Worm (Caenorhabditis elegans) whole organism, L4 larva: ENCODE results near the gene zig-4.

Experiments used
- F10B5.3 ChIP-seq: sonication (generic microtip); optimal IDR thresholded peaks from 2 replicates; lab custom pipeline; 2016; ENCODE audit warnings: mild to moderate bottlenecking, missing genetic modification characterization, missing compliant biosample characterization
- T20F7.1 ChIP-seq: fragments of 200-800 bp; sonication (Bioruptor generic); optimal IDR thresholded peaks from 2 replicates; lab custom pipeline; 2018; ENCODE audit warnings: mild to moderate bottlenecking, missing genetic modification characterization, missing compliant biosample characterization
- Y105C5A.15 ChIP-seq: fragments of 200-800 bp; sonication (Bioruptor generic); IDR thresholded peaks from 2 replicates; pipeline ENCODE4 v1.3.6; 2022; ENCODE audit warnings: missing genetic modification characterization, missing compliant biosample characterization
- Y5F2A.4 ChIP-seq: fragments of 200-800 bp; sonication (Bioruptor generic); optimal IDR thresholded peaks from 2 replicates; lab custom pipeline; 2018; ENCODE audit warnings: mild to moderate bottlenecking, missing genetic modification characterization, missing compliant biosample characterization
- aha-1 ChIP-seq: fragments of 150-350 bp; peaks from one replicate; lab custom pipeline; 2014; ENCODE audit warnings: missing biosample characterization, missing genetic modification characterization
- arid-1 ChIP-seq: fragments of 200-800 bp; sonication (Bioruptor generic); conservative IDR thresholded peaks from 2 replicates; pipeline ENCODE4 v1.3.6; 2022; ENCODE audit warnings: missing genetic modification reagents, missing genetic modification characterization, missing compliant biosample characterization
- ceh-28 ChIP-seq: fragments of 150-350 bp; optimal IDR thresholded peaks from 2 replicates; lab custom pipeline; 2014; ENCODE audit warnings: missing biosample characterization, missing genetic modification reagents, missing genetic modification characterization
- ceh-62 ChIP-seq: sonication (generic microtip); optimal IDR thresholded peaks from 2 replicates; lab custom pipeline; 2017; ENCODE audit warnings: missing biosample characterization, missing genetic modification characterization
- ceh-82 ChIP-seq: sonication (generic microtip); optimal IDR thresholded peaks from 2 replicates; lab custom pipeline; 2017; ENCODE audit warnings: missing biosample characterization, missing genetic modification characterization
- ctbp-1 ChIP-seq: fragments of 200-800 bp; sonication (Bioruptor generic); IDR thresholded peaks from 2 replicates; pipeline ENCODE4 v1.3.6; 2022; ENCODE audit warnings: missing genetic modification reagents, missing genetic modification characterization, missing compliant biosample characterization
- daf-12 ChIP-seq: fragments of 150-350 bp; optimal IDR thresholded peaks from 2 replicates; lab custom pipeline; 2014; ENCODE audit warnings: missing biosample characterization, missing genetic modification reagents, missing genetic modification characterization
- daf-16 ChIP-seq, 3 experiments: sonication (generic microtip); optimal IDR thresholded peaks; 2 replicates each; lab custom pipeline; 2016 to 2017; ENCODE audit warnings: missing genetic modification characterization in 3 of 3, missing genetic modification reagents in 3 of 3, mild to moderate bottlenecking in 2 of 3, missing compliant biosample characterization in 2 of 3, missing biosample characterization in 1 of 3, moderate library complexity in 1 of 3
- daf-8 ChIP-seq: fragments of 200-800 bp; sonication (Bioruptor generic); IDR thresholded peaks from 2 replicates; pipeline ENCODE4 v1.3.6; 2022; ENCODE audit warnings: missing genetic modification characterization, missing compliant biosample characterization
- dmd-6 ChIP-seq: fragments of 200-800 bp; sonication (Bioruptor generic); IDR thresholded peaks from 2 replicates; pipeline ENCODE4 v1.3.6; 2022; ENCODE audit warnings: missing genetic modification reagents, missing genetic modification characterization, missing compliant biosample characterization
- dmd-8 ChIP-seq: fragments of 200-800 bp; sonication (Bioruptor generic); IDR thresholded peaks from 2 replicates; pipeline ENCODE4 v1.3.6; 2022; ENCODE audit warnings: missing genetic modification characterization, missing compliant biosample characterization
- dpl-1 ChIP-seq: fragments of 150-350 bp; optimal IDR thresholded peaks from 2 replicates; lab custom pipeline; 2014; ENCODE audit warnings: missing biosample characterization, missing genetic modification reagents, missing genetic modification characterization
- duxl-1 ChIP-seq: sonication (generic microtip); optimal IDR thresholded peaks from 2 replicates; lab custom pipeline; 2016; ENCODE audit warnings: mild to moderate bottlenecking, missing genetic modification characterization, moderate library complexity, missing compliant biosample characterization; ENCODE audit not compliant: poor library complexity
- egl-27 ChIP-seq: sonication (generic microtip); optimal IDR thresholded peaks from 3 replicates; lab custom pipeline; 2017; ENCODE audit warnings: missing biosample characterization, missing genetic modification reagents, missing genetic modification characterization
- gei-8 ChIP-seq: fragments of 200-800 bp; sonication (Bioruptor generic); optimal IDR thresholded peaks from 2 replicates; lab custom pipeline; 2018; ENCODE audit warnings: mild to moderate bottlenecking, missing genetic modification characterization, missing compliant biosample characterization
- lin-13 ChIP-seq: fragments of 150-350 bp; optimal IDR thresholded peaks from 2 replicates; lab custom pipeline; 2014; ENCODE audit warnings: missing biosample characterization, missing genetic modification reagents, missing genetic modification characterization
- lin-38 ChIP-seq: fragments of 200-800 bp; sonication (Bioruptor generic); IDR thresholded peaks from 2 replicates; pipeline ENCODE4 v1.3.6; 2022; ENCODE audit warnings: missing genetic modification reagents, missing genetic modification characterization, missing compliant biosample characterization
- lir-3 ChIP-seq: sonication (generic microtip); optimal IDR thresholded peaks from 2 replicates; lab custom pipeline; 2016; ENCODE audit warnings: mild to moderate bottlenecking, missing genetic modification characterization, missing compliant biosample characterization
- madf-5 ChIP-seq, 2 experiments: fragments of 200-800 bp; sonication (Bioruptor generic); IDR thresholded peaks; 2 replicates each; pipeline ENCODE4 v1.3.6; 2022; ENCODE audit warnings: missing compliant biosample characterization in 2 of 2, missing genetic modification characterization in 2 of 2
- madf-9 ChIP-seq: fragments of 200-800 bp; sonication (Bioruptor generic); conservative IDR thresholded peaks from 2 replicates; pipeline ENCODE4 v1.3.6; 2022; ENCODE audit warnings: missing genetic modification reagents, missing genetic modification characterization, missing compliant biosample characterization
- mdl-1 ChIP-seq, 2 experiments: fragments of 150-350 bp in 1 of 2; sonication (generic microtip) in 1 of 2; optimal IDR thresholded peaks; 2 replicates each; lab custom pipeline; 2014 to 2017; ENCODE audit warnings: missing biosample characterization in 2 of 2, missing genetic modification characterization in 2 of 2
- mdt-29 ChIP-seq: fragments of 200-800 bp; sonication (Bioruptor generic); IDR thresholded peaks from 2 replicates; pipeline ENCODE4 v1.3.6; 2022; ENCODE audit warnings: missing genetic modification reagents, missing genetic modification characterization, missing compliant biosample characterization
- mep-1 ChIP-seq: fragments of 150-350 bp; sonication (generic microtip); optimal IDR thresholded peaks from 3 replicates; lab custom pipeline; 2014; ENCODE audit warnings: missing biosample characterization, missing genetic modification characterization
- mes-2 ChIP-seq: sonication (generic microtip); optimal IDR thresholded peaks from 2 replicates; lab custom pipeline; 2016; ENCODE audit warnings: missing genotype, mild to moderate bottlenecking, missing genetic modification characterization, missing compliant biosample characterization; ENCODE audit not compliant: poor library complexity, severe bottlenecking
- mxl-3 ChIP-seq: fragments of 200-800 bp; sonication (Bioruptor generic); optimal IDR thresholded peaks from 2 replicates; lab custom pipeline; 2018; ENCODE audit warnings: mild to moderate bottlenecking, missing genetic modification characterization, missing compliant biosample characterization
- nhr-111 ChIP-seq: fragments of 200-800 bp; sonication (Bioruptor generic); optimal IDR thresholded peaks from 2 replicates; lab custom pipeline; 2018; ENCODE audit warnings: mild to moderate bottlenecking, missing genetic modification characterization, missing compliant biosample characterization
- nhr-237 ChIP-seq: sonication (generic microtip); optimal IDR thresholded peaks from 2 replicates; lab custom pipeline; 2017; ENCODE audit warnings: missing biosample characterization, missing genetic modification characterization
- nhr-25 ChIP-seq: sonication (generic microtip); optimal IDR thresholded peaks from 2 replicates; lab custom pipeline; 2017; ENCODE audit warnings: missing genetic modification characterization, mild to moderate bottlenecking, missing compliant biosample characterization, antibody characterized with exemption, moderate library complexity, borderline replicate concordance; ENCODE audit not compliant: insufficient read depth
- nhr-48 ChIP-seq: sonication (generic microtip); optimal IDR thresholded peaks from 2 replicates; lab custom pipeline; 2016; ENCODE audit warnings: mild to moderate bottlenecking, missing genetic modification characterization, missing compliant biosample characterization
- nhr-6 ChIP-seq: fragments of 150-350 bp; optimal IDR thresholded peaks from 2 replicates; lab custom pipeline; 2014; ENCODE audit warnings: missing biosample characterization, missing genetic modification characterization
- pqm-1 ChIP-seq: sonication (generic microtip); optimal IDR thresholded peaks from 2 replicates; lab custom pipeline; 2017; ENCODE audit warnings: missing biosample characterization, missing genetic modification characterization
- rbr-2 ChIP-seq: sonication (generic microtip); optimal IDR thresholded peaks from 2 replicates; lab custom pipeline; 2016; ENCODE audit warnings: missing genotype, missing genetic modification characterization, missing compliant biosample characterization
- saeg-2 ChIP-seq: fragments of 200-800 bp; sonication (Bioruptor generic); IDR thresholded peaks from 2 replicates; pipeline ENCODE4 v1.3.6; 2022; ENCODE audit warnings: missing genetic modification reagents, missing genetic modification characterization, missing compliant biosample characterization
- sdz-12 ChIP-seq: fragments of 200-800 bp; sonication (Bioruptor generic); optimal IDR thresholded peaks from 2 replicates; lab custom pipeline; 2018; ENCODE audit warnings: mild to moderate bottlenecking, missing genetic modification characterization, missing compliant biosample characterization
- snpc-1.2 ChIP-seq: fragments of 200-800 bp; sonication (Bioruptor generic); IDR thresholded peaks from 2 replicates; pipeline ENCODE4 v1.3.6; 2022; ENCODE audit warnings: missing genetic modification reagents, missing genetic modification characterization, missing compliant biosample characterization
- snpc-4 ChIP-seq: fragments of 150-350 bp; optimal IDR thresholded peaks from 2 replicates; lab custom pipeline; 2014; ENCODE audit warnings: missing biosample characterization, missing genetic modification characterization
- spr-1 ChIP-seq: sonication (generic microtip); optimal IDR thresholded peaks from 2 replicates; lab custom pipeline; 2016; ENCODE audit warnings: mild to moderate bottlenecking, missing genetic modification characterization, missing compliant biosample characterization
- spr-3 ChIP-seq: fragments of 200-800 bp; sonication (Bioruptor generic); optimal IDR thresholded peaks from 2 replicates; lab custom pipeline; 2018; ENCODE audit warnings: mild to moderate bottlenecking, missing genetic modification characterization, missing compliant biosample characterization
- tra-1 ChIP-seq: fragments of 200-800 bp; sonication (Bioruptor generic); IDR thresholded peaks from 2 replicates; pipeline ENCODE4 v1.3.6; 2022; ENCODE audit warnings: missing genetic modification reagents, missing genetic modification characterization, missing compliant biosample characterization
- unc-130 ChIP-seq: sonication (generic microtip); optimal IDR thresholded peaks from 2 replicates; lab custom pipeline; 2016; ENCODE audit warnings: missing genetic modification reagents, missing genetic modification characterization, missing compliant biosample characterization
- unc-39 ChIP-seq: sonication (generic microtip); optimal IDR thresholded peaks from 2 replicates; lab custom pipeline; 2017; ENCODE audit warnings: missing biosample characterization, missing genetic modification characterization
- unc-62 ChIP-seq, 3 experiments: fragments of 150-350 bp in 1 of 3; sonication (generic microtip); optimal IDR thresholded peaks in 2 of 3; peaks in 1 of 3; 1 replicate in 1 of 3; 2 replicates in 2 of 3; lab custom pipeline; 2014 to 2017; ENCODE audit warnings: missing biosample characterization in 3 of 3, missing genetic modification characterization in 3 of 3, missing genetic modification reagents in 3 of 3, missing genotype in 1 of 3
- zag-1 ChIP-seq: fragments of 150-350 bp; optimal IDR thresholded peaks from 2 replicates; lab custom pipeline; 2014; ENCODE audit warnings: missing biosample characterization, missing genetic modification characterization
- zfp-2 ChIP-seq: sonication (generic microtip); optimal IDR thresholded peaks from 2 replicates; lab custom pipeline; 2016; ENCODE audit warnings: mild to moderate bottlenecking, missing genetic modification characterization, missing compliant biosample characterization
- zfp-3 ChIP-seq: fragments of 200-800 bp; sonication (Bioruptor generic); conservative IDR thresholded peaks from 2 replicates; pipeline ENCODE4 v1.3.6; 2022; ENCODE audit warnings: missing genetic modification reagents, missing genetic modification characterization, missing compliant biosample characterization
- ztf-7 ChIP-seq: fragments of 150-350 bp; optimal IDR thresholded peaks from 2 replicates; lab custom pipeline; 2014; ENCODE audit warnings: missing biosample characterization, missing genetic modification characterization

zig-4 gene

DNA sequence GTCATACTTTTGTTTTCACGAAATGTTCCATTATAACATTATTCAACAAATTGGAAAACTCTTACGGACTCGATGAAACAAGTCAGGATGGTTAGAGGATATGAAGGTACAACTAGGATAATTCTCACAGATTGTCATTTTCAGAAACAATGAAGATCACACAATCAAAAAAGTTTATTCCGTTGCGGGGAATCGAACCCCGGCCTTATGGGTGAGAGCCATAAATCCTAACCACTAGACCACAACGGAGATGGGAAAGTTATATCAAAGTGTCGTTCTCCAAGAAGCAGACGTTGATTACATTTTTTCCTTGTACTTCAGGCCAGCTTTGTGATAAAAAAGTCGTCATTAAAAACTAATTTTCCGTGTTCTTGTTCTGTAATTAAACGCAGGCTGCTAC is 27.1 kb upstream of the zig-4 start (continued):
- TF ChIP-seq madf-5 (GFP tag; IDR thresholded peaks at IDR 0.05; lab: Robert Waterston, UW) (peak; percentile 65 to 69; a peak in 1 of 4 replicates), mes-2 (tag; lab: Kevin White, UChicago) (no peak), lin-38 (GFP tag; lab: Robert Waterston, UW) (peak; percentile 60), ceh-62 (tag; lab: Kevin White, UChicago) (no peak), unc-39 (tag; lab: Kevin White, UChicago) (no peak), daf-8 (GFP tag; lab: Robert Waterston, UW) (no peak), nhr-6 (tag; lab: Kevin White, UChicago) (no peak), sdz-12 (GFP tag; lab: Kevin White, UChicago) (no peak), spr-3 (GFP tag; lab: Kevin White, UChicago) (no peak), ctbp-1 (GFP tag; lab: Robert Waterston, UW) (no peak; the same call in 1 of the 2 replicates), mep-1 (tag; lab: Kevin White, UChicago) (no peak), nhr-237 (tag; lab: Kevin White, UChicago) (no peak), snpc-1.2 (no peak; the same call in 1 of the 2 replicates), zfp-3 (peak; percentile 76), mdt-29 (GFP tag; lab: Robert Waterston, UW) (no peak; the same call in 1 of the 2 replicates), spr-1 (tag; lab: Kevin White, UChicago) (no peak), mdl-1 (tag; optimal IDR thresholded peaks at IDR 0.05; lab: Kevin White, UChicago) (no peak), unc-130 (peak; percentile 41), ceh-82 (tag; lab: Kevin White, UChicago) (no peak), ceh-28 (no peak), lir-3 (tag; lab: Kevin White, UChicago) (no peak), Y105C5A.15 (GFP tag; lab: Robert Waterston, UW) (no peak), egl-27 (tag; lab: Kevin White, UChicago) (no peak), madf-9 (GFP tag; lab: Robert Waterston, UW) (peak; percentile 54; the same call in 1 of the 2 replicates), unc-62 (GFP tag; optimal IDR thresholded peaks at IDR 0.05 in 1 of 2; lab: Kevin White, UChicago) (no peak), unc-62 (tag; optimal IDR thresholded peaks at IDR 0.05; lab: Kevin White, UChicago) (no peak), duxl-1 (tag; lab: Kevin White, UChicago) (no peak), arid-1 (GFP tag; lab: Robert Waterston, UW) (no peak), gei-8 (GFP tag; lab: Kevin White, UChicago) (no peak), mxl-3 (GFP tag; lab: Kevin White, UChicago) (peak; percentile 10), F10B5.3 (no peak), zag-1 (no peak), aha-1 (no peak), nhr-25 (tag; lab: Kevin White, UChicago) (no peak), rbr-2 (no peak), dpl-1 (GFP tag; lab: Kevin White, UChicago) (no peak), nhr-111 (GFP tag; lab: Kevin White, UChicago) (no peak), Y5F2A.4 (GFP tag; lab: Kevin White, UChicago) (no peak), dmd-6 (GFP tag; lab: Robert Waterston, UW) (no peak), zfp-2 (no peak), snpc-4 (tag; lab: Kevin White, UChicago) (no peak), tra-1 (0 out of 2 replicates have a peak, but pooled peaks have one; percentile 33), nhr-48 (peak; percentile 37), daf-16 (GFP tag; optimal IDR thresholded peaks at IDR 0.05; lab: Kevin White, UChicago) (peak in 1 of 2 experiments; percentile 47), daf-16 (tag; optimal IDR thresholded peaks at IDR 0.05; lab: Kevin White, UChicago) (peak; percentile 59), daf-12 (tag; lab: Kevin White, UChicago) (no peak), lin-13 (GFP tag; lab: Kevin White, UChicago) (no peak), pqm-1 (tag; lab: Kevin White, UChicago) (no peak), dmd-8 (GFP tag; lab: Robert Waterston, UW) (0 out of 2 replicates have a peak, but pooled peaks have one; percentile 70), saeg-2 (GFP tag; lab: Robert Waterston, UW) (no peak), ztf-7 (peak; percentile 3), T20F7.1 (GFP tag; lab: Kevin White, UChicago) (no peak)
